Worm (Caenorhabditis elegans): ENCODE data around the gene Y48E1B.8.

ce11 chrII:13638576-13638975, 53.1 kb downstream of the Y48E1B.8 start:
- TF ChIP-seq pha-4 (tag; optimal IDR thresholded peaks at IDR 0.05): no peak
- TF ChIP-seq unc-62 (GFP tag; optimal IDR thresholded peaks at IDR 0.05): no peak
- no peak for TF ChIP-seq ztf-11 (tag; optimal IDR thresholded peaks at IDR 0.05)
- no peak for TF ChIP-seq mls-2 (tag; optimal IDR thresholded peaks at IDR 0.05)
- no peak for TF ChIP-seq hlh-1 (tag; optimal IDR thresholded peaks at IDR 0.05)
- TF ChIP-seq sptf-1 (tag; optimal IDR thresholded peaks at IDR 0.05): no peak
- no peak for TF ChIP-seq nhr-76 (tag; optimal IDR thresholded peaks at IDR 0.05)
- TF ChIP-seq elt-1 (tag; optimal IDR thresholded peaks at IDR 0.05; ENCODE audit: borderline replicate concordance, insufficient read depth): peak; percentile 96
- TF ChIP-seq ceh-83 (GFP tag; optimal IDR thresholded peaks at IDR 0.05): no peak

Data from whole organism, mixed stage, embryonic.